Fruit fly (Drosophila melanogaster) whole organism, wandering third instar larva: ENCODE results near the gene COX7AL.

ENCODE experiments used
- dl ChIP-seq, 2 experiments: fragments of 175-275, 200-275 bp in 1 of 2; fragments of 200-275 bp in 1 of 2; sonication (Bioruptor generic); optimal IDR thresholded peaks; lab custom pipeline; 2018; ENCODE audit warnings: mild to moderate bottlenecking in 2 of 2, missing biosample characterization in 2 of 2, missing genetic modification characterization in 2 of 2, moderate library complexity in 2 of 2; ENCODE audit not compliant: partially characterized antibody in 2 of 2, insufficient read depth in 1 of 2
- pan ChIP-seq: fragments of >200 bp; optimal IDR thresholded peaks from 2 replicates; lab custom pipeline; 2017
- psq ChIP-seq: fragments of 200-800 bp; sonication (Bioruptor generic); optimal IDR thresholded peaks from 3 replicates; lab custom pipeline; 2017; ENCODE audit warnings: missing biosample characterization, mild to moderate bottlenecking, missing genetic modification characterization, moderate library complexity

DNA sequence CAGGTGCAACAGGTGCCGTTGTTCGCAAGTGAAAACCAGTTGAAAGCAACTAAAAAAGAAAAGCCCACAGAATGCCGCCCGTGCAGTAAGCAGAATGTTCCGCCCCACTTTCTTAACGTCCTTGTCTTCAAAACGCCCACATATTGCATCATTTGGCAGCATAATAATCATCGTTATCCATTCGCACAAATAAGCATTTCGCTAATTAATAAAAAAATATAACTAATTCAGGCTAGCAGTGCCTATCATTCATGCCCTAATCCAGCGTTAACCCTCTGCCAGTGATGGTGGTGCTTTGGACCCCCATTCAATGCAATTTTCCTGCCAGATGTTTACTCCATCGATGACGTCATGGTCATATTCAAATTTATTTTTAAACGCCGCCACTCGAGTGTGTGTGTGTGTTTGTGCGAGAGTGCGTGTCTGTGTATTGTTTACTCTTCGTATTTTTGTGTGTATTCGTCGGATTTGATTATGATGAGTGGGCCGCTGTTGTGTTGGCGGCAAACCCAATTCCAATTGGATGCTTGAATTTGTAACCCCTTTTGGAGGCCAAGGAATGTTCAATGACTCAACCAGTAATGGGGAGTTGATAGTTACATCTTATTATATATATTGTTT lies 14.0 kb downstream of the COX7AL start:
- TF ChIP-seq pan (no peak), psq (GFP tag; lab: Kevin White, UChicago) (no peak), dl (GFP tag; optimal IDR thresholded peaks at IDR 0.05; lab: Kevin White, UChicago; ENCODE audit: insufficient read depth in 1 of 2, partially characterized antibody in 2 of 2) (no peak)
